Worm (Caenorhabditis elegans) whole organism, L2 larva: ENCODE data around the gene K07E1.1.

Source experiments
- C34F6.9 ChIP-seq: fragments of 150-350 bp; optimal IDR thresholded peaks from 2 replicates; lab custom pipeline; 2014; ENCODE audit warnings: missing biosample characterization, missing genetic modification characterization
- fos-1 ChIP-seq: fragments of 150-350 bp; optimal IDR thresholded peaks from 2 replicates; lab custom pipeline; 2014; ENCODE audit warnings: missing biosample characterization, missing genetic modification characterization
- mab-5 ChIP-seq: fragments of 150-350 bp; optimal IDR thresholded peaks from 2 replicates; lab custom pipeline; 2014; ENCODE audit warnings: missing biosample characterization, missing genetic modification characterization
- nhr-6 ChIP-seq: fragments of 150-350 bp; optimal IDR thresholded peaks from 2 replicates; lab custom pipeline; 2014; ENCODE audit warnings: missing biosample characterization, missing genetic modification characterization
- peb-1 ChIP-seq: fragments of 150-350 bp; optimal IDR thresholded peaks from 2 replicates; lab custom pipeline; 2014; ENCODE audit warnings: missing biosample characterization, missing genetic modification characterization
- skn-1 ChIP-seq: sonication (generic microtip); optimal IDR thresholded peaks from 2 replicates; lab custom pipeline; 2017; ENCODE audit warnings: missing biosample characterization, missing genetic modification characterization
- snpc-4 ChIP-seq: fragments of 150-350 bp; optimal IDR thresholded peaks from 2 replicates; lab custom pipeline; 2014; ENCODE audit warnings: missing biosample characterization, missing genetic modification characterization
- unc-39 ChIP-seq: fragments of 150-350 bp; optimal IDR thresholded peaks from 2 replicates; lab custom pipeline; 2014; ENCODE audit warnings: missing biosample characterization, missing genetic modification characterization

DNA sequence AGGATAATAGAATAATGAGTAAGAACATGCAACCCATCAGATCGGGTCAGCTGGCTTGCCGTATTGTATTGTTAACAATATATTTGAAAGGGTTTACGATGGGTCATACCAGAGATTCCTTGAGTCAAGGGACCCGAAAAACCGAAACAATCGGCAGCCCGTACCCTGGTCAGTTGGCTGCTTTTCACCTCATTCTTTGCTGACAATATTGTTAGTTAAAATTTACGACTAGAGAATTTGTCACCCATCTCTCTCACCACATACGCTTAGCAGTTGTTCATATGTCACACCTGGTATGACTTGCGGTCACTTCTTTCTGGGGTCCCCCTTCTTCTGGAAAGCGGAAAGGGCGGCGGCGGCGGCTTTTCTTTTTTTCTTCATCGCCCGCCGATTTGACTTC lies 30.2 kb downstream of the K07E1.1 start:
- TF ChIP-seq peb-1 (tag; lab: Kevin White, UChicago) (no peak), snpc-4 (tag; lab: Kevin White, UChicago) (no peak), unc-39 (no peak), C34F6.9 (no peak), nhr-6 (tag; lab: Kevin White, UChicago) (no peak), skn-1 (tag; lab: Kevin White, UChicago) (no peak), mab-5 (tag; lab: Kevin White, UChicago) (no peak), fos-1 (tag; lab: Kevin White, UChicago) (no peak)
